Worm (Caenorhabditis elegans) whole organism, dauer: ENCODE measurements around the gene mel-28.
"Not testable (repeated sequence)": the region's sequence is repeated elsewhere in the genome, so short reads cannot be mapped to it uniquely, and the experiment has no call there.

Experiments used
- unc-62 ChIP-seq: sonication (generic microtip); optimal IDR thresholded peaks from 2 replicates; lab custom pipeline; 2017; ENCODE audit warnings: missing biosample characterization, missing genetic modification reagents, missing genetic modification characterization

The mel-28 gene

DNA sequence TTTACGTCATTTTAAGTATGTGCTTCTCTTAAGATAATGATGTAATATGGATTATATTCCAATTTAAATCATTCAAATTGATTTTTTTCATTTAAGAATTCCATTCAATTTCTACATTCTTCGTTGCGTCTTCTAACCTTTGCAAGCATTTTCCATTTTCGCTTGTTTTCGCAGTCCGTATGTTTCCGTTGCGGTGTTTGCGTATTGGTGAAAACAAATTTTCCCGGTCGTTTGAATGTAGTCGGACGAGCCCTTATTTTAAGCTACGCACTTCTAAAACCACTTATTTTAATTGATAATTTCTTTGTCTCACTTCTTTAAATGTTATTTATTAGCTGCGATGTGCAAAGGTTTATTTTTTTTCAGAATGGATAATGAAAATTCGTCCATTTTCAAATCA lies at the start of gene mel-28:
Gene mel-28, plus strand, starts transcription at position 367 of the 400 bp plus-strand sequence.
- TF ChIP-seq unc-62 (GFP tag; lab: Kevin White, UChicago), result no peak

DNA sequence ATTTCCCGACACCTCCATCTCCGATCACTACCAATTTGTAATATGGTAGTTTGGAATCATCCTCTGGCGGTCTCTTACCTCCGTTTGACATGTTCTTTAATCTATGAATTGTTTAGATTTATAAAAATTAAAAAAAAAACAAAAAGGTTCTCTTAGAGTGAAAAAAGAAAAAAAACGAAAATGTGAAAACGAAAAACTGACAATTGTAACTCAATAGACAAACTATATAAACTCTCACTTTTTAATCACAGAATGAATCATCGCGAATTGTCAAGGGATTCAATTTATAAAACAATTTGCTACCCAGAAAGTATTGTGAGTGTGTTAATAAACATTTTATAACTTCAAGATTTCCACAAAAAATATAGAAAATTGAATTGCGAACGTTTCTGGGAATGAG lies 45.9 kb upstream of the mel-28 start, which contains the start of gene ras-2:
Gene ras-2, minus strand, starts transcription at position 101 of the 400 bp plus-strand sequence.
- no peak for TF ChIP-seq unc-62 (GFP tag; lab: Kevin White, UChicago)

DNA sequence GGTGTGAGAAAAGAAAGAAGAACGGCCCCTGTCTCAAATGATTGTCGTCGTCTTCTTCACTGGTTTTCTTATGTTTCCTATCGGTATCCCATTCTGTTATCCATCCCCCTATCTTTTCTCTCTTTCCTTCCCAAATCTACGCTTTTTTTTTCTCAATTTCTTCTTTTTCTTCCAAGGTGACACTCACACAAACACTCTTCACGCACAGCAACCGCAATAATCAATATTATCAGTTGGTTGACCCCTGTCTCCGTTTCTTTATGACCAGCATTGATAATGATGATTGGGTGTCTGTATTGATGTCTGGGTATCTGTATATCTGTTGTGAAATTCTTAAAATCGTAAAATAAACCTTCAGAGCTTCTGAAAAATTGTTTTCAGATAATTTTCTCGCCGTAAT lies 45.1 kb upstream of the mel-28 start:
- TF ChIP-seq unc-62 (GFP tag; lab: Kevin White, UChicago), result no peak

DNA sequence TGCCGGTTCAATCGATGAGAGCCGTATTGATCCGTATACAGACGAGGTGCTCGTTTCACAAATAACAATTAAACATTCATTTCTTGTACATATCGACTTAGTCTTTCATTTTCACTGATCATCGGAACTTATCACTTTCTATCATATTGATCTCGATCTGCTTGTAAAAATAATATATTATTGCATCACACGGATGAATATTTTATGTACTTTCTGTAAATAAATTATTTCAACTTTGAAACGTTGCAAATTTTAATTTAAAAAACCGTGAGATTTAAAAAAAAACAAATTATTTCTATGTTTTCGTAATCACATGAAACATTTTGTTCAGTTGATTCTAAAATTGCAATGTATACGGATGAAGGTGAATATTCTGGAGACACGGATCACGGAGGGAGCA lies 43.3 kb upstream of the mel-28 start, which contains the start of gene twk-6:
Gene twk-6, plus strand, starts transcription at position 301 of the 400 bp plus-strand sequence.
- TF ChIP-seq unc-62 (GFP tag; lab: Kevin White, UChicago), result not testable (repeated sequence)

DNA sequence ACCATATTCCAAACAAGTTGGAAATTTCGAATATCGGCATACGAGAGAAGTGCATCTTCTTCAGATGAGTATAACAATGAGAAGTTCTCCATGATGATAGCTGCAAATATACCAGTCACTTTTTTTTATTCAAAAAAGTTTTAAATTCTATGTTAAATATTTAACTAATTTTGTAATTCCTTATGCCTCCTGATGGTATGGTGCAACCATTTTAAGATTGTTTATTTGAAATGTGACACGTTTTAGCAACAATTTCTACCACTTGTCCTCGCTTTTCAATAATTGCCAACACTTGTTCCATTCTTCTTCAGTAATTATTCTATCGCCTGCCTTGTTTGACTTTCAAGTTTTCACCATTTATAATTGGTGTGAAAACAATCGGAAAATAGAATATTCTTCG lies 39.9 kb upstream of the mel-28 start, which contains the start of gene F17C8.6:
Gene F17C8.6, minus strand, starts transcription at position 101 of the 400 bp plus-strand sequence.
- no peak for TF ChIP-seq unc-62 (GFP tag; lab: Kevin White, UChicago)

DNA sequence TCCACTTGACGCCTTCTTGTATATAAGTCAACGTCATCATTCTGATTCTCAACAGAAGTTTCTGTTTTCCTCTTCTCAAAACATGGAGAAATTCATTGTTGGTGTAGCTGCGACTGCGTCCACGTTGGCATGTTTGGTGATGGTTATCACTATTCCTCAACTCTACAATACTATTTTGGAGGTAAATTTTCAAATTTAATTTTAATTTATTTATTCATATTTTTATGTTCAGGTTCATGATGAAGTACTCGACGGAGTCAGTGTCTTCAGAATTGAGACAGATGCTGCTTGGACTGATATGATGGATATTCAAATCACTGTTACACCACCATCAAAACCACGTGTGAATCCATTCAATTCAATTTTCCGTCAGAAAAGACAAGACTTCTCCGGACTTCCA lies 37.8 kb upstream of the mel-28 start, which contains the start of gene col-89:
Gene col-89, plus strand, starts transcription at position 19 of the 400 bp plus-strand sequence.
- TF ChIP-seq unc-62 (GFP tag; lab: Kevin White, UChicago), result no peak

DNA sequence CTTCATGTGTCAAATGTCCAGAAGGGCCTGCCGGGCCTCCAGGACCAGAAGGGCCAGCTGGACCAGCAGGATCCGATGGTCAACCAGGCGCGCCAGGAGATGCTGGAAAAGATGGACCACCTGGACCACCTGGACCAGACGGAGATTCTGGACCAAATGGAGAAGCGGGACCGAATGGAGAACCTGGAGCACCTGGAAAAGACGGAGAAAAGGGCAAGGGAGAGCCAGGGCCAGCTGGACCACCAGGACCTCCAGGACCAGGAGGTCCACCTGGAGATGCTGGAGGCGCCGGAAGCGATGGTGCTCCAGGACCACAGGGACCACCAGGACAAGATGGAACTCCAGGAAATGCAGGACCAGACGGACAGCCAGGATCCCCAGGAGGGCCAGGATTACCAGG lies 37.2 kb upstream of the mel-28 start:
- TF ChIP-seq unc-62 (GFP tag; lab: Kevin White, UChicago), result no peak

DNA sequence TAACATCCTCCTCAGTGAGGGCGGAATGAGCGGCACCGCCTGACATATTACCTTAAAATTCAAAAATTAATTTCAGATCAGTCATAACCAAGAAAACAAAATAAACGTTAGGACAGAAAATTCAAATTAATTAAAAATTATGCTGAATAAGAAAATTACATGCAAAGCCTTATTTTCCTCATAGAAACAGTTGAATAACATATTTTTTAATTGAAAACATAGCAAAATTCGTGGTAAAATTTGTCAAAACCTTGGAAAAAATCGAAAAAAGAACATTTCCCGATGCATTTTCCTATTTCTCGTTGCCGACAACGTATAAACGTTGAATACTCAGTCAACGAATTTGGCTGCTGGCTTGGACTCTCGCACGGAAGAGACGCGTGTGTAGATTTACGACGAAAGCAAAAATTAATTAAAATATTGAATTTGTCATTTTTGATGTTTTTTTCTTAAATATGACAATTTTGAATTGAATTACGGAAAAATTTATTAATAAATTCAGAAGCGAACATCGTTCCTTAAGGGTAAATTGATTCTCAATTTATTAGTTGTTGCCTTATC lies 31.8 kb upstream of the mel-28 start, which contains the start of the genes rps-0 and rbg-3:
Gene rps-0, minus strand, starts transcription at position 51 of the 561 bp plus-strand sequence.
Gene rbg-3, plus strand, starts transcription at position 424 of the 561 bp plus-strand sequence.
- TF ChIP-seq unc-62 (GFP tag; lab: Kevin White, UChicago), result no peak

DNA sequence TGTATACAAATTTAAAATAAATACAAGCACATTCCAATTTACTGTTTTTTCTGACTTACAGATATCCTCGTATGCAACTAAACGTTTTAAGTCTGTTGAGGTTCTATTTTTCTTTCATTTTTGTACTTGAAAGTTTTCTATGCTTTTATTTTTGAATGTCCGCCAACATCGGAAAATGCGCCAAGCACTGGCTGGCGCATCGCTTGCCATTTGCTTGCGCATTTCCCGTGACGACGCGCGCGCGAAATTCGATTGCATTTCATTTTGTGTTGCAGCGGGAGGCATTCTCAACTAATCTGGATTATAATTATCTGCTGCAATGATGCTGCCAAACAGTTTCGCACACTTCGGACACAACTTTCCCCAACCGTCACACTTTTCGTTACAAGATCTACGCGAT lies 28.9 kb upstream of the mel-28 start, which contains the start of gene fbxl-2:
Gene fbxl-2, plus strand, starts transcription at position 278 of the 400 bp plus-strand sequence.
- TF ChIP-seq unc-62 (GFP tag; lab: Kevin White, UChicago), result no peak

DNA sequence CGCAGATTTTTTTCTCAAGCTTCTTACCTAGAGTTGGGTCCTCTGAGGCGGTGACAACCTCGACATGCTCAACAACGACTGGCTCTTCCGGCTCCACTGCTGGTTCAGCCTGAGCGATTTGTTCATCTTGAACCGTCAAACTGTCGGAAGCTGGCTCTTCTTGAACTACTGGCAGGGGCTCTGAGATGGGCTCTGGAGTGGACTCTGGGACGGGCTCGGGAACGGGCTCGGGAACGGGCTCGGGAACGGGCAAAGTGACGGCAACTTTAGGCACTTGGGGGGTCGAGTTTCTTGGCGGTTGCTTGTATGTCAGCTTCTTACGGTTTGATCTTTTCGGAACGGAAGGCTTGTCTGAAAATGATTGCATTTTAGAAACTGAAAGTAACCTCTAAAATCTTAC lies 23.0 kb upstream of the mel-28 start:
- TF ChIP-seq unc-62 (GFP tag; lab: Kevin White, UChicago), result no peak

DNA sequence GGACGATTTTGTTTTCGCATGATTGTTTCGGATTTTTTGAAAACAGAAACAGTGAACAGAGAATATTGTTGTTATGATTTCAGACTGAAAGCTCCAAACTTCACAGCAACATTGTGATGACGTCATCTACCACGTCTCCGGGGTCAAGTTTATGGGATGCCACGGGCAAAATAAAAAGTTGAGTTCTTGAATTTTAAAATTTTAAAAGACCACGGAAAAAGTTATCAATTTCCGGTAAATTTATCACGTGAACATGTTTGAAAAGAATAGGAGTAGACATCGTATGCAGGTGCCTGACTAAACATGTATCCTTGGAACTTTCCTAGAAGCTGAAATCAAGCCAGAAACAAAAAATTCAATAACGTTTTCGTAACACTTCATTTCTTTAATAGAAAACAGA lies 22.4 kb upstream of the mel-28 start, which contains the start of gene B0393.4:
Gene B0393.4, minus strand, starts transcription at position 101 of the 400 bp plus-strand sequence.
- TF ChIP-seq unc-62 (GFP tag; lab: Kevin White, UChicago), result no peak

DNA sequence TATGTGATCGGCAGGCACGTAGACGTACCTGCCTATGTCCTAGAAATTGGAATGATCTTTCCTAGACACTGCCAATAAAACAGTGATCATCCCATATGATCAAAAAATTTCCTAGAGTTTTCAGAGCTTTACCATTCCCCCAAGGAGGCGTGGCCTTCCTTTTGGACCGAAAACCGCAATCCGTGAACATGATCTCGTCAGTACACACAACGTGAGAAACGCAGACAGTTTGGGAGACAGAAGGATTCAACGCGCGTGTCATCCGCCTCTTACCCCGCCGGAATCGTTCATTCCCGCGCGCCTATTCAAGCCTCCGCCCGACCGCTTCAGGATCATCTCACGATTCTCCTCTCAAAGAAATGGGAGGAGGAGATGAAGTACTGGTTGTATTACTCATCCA lies 20.4 kb upstream of the mel-28 start, which contains the start of gene B0393.5:
Gene B0393.5, plus strand, starts transcription at position 301 of the 400 bp plus-strand sequence.
- no peak for TF ChIP-seq unc-62 (GFP tag; lab: Kevin White, UChicago)

DNA sequence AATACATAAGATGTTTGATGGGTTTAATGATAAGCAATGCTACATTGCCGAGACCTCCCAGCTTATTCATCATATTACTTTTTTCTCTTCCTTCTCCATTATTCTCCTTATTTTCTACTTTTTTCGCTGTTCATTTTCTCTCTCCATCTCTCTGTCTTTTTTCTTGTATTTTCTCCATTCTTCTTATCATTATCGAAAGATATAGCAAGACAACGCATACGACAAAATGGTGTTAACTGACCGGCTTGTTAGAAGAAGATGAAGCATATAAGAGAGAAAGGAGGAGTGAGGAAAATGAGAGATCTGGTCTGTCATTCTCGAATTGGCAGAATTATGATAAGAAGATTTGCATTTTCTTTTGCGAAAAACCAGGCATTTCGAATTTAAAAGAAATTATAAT lies 19.0 kb upstream of the mel-28 start:
- TF ChIP-seq unc-62 (GFP tag; lab: Kevin White, UChicago), result no peak

DNA sequence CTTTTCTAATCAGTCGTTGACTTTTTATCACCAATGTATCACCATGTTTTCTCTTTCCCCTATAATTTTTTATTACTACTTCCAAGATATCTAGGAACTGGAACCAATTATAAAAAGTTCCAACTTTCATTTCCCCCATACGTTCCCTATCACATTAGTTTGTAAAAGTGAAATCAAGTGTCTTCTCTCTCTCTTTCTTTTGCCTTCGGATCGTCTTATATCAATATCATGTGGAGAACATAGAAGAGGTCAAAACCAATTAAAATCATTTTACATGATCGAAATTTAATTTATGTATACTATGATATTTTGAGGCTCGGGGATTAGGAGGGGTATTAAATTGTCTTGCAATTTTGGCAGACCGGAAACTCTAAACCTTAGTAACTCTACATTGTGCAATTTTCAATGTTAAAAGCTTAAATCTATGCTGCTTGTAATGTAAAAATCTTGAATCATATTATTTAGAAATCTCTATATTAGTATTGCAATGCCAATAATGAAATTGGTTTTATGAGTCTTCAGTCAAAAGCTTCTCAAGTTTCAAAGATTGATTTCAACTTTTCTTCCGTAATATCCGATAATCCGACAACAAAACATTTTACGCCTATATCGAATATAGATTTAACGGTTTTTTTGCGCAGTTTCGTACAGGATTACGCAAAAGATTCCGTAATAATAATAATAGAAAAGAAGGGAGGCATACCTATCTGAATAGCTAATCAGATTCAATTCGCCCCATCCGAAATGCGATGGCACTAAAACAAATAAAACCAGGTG lies 17.8 kb upstream of the mel-28 start:
- TF ChIP-seq unc-62 (GFP tag; lab: Kevin White, UChicago), result no peak

DNA sequence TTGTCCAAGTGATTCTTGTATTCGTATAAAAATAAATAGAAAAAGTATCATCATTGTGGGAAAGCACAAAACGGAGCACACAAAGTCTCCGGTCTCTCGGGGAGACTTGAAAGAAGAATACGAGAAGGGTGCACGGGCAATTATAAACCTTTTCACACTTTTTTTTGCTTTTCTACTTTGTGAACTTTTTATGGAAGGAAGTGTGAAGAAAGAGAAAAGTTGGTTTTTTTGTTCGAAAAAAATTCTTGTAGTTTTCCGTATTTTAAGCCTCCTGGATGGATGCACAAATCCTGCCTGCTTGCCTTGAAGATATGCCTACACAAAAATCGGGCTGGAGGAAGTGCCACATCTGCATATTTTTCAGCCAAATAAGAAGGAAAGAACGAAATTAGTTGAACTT lies 7.9 kb upstream of the mel-28 start, which contains the start of gene B0393.7:
Gene B0393.7, minus strand, starts transcription at position 101 of the 400 bp plus-strand sequence.
- no peak for TF ChIP-seq unc-62 (GFP tag; lab: Kevin White, UChicago)

DNA sequence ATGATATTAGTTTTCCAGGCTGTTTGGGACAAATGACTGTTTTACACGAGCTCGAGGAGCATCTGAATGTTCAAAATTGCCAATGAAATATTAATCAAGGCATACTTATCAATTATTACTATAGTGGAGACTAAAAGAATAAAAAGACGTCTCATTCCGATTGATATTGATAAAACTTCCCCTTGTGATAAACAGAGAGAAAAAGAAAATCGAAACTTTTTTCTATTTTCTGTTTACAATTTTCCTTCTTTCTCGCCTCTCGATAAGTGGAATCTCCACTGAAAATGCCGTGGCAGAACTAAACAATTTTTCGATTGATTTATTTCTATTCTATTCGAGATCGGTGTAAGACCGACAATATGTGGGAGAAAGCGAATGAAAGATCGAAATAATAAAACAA lies 6.0 kb upstream of the mel-28 start, which contains the start of gene B0393.9:
Gene B0393.9, minus strand, starts transcription at position 303 of the 400 bp plus-strand sequence.
- no peak for TF ChIP-seq unc-62 (GFP tag; lab: Kevin White, UChicago)
